Worm (Caenorhabditis elegans): ENCODE data around the gene best-22.

ce11 chrIV:12389951-12390350 is 40.2 kb downstream of the best-22 start, which contains the start of gene spe-45:
- TF ChIP-seq tbx-11 (GFP tag; IDR thresholded peaks at IDR 0.05) = no peak
- no peak for TF ChIP-seq ama-1 (optimal IDR thresholded peaks at IDR 0.05)
- TF ChIP-seq hmbx-1 (tag; optimal IDR thresholded peaks at IDR 0.05) = no peak
- no peak for TF ChIP-seq B0310.2 (tag; optimal IDR thresholded peaks at IDR 0.05)
- no peak for TF ChIP-seq ets-7 (tag; optimal IDR thresholded peaks at IDR 0.05)
- no peak for TF ChIP-seq hmg-4 (GFP tag; optimal IDR thresholded peaks at IDR 0.05)
